Worm (Caenorhabditis elegans) whole organism, L3 larva: ENCODE data around the gene srx-93.

Experiments used
- ZK546.5 ChIP-seq: sonication (generic microtip); optimal IDR thresholded peaks from 2 replicates; lab custom pipeline; 2017; ENCODE audit warnings: missing biosample characterization, missing genetic modification characterization
- ama-1 ChIP-seq: fragments of 150-350 bp; optimal IDR thresholded peaks from 2 replicates; lab custom pipeline; 2018
- ceh-16 ChIP-seq: sonication (generic microtip); optimal IDR thresholded peaks from 2 replicates; lab custom pipeline; 2017; ENCODE audit warnings: missing biosample characterization, missing genetic modification characterization
- fkh-10 ChIP-seq: sonication (generic microtip); optimal IDR thresholded peaks from 2 replicates; lab custom pipeline; 2017; ENCODE audit warnings: missing biosample characterization, missing genetic modification reagents, missing genetic modification characterization
- lin-15B ChIP-seq: fragments of 150-350 bp; optimal IDR thresholded peaks from 2 replicates; lab custom pipeline; 2014; ENCODE audit warnings: missing biosample characterization, missing genetic modification characterization
- nfya-1 ChIP-seq: sonication (generic microtip); optimal IDR thresholded peaks from 2 replicates; lab custom pipeline; 2017; ENCODE audit warnings: missing genetic modification characterization, mild to moderate bottlenecking, missing compliant biosample characterization, antibody characterized with exemption, moderate library complexity; ENCODE audit not compliant: insufficient read depth
- nhr-12 ChIP-seq: fragments of 150-350 bp; optimal IDR thresholded peaks from 2 replicates; lab custom pipeline; 2014; ENCODE audit warnings: missing biosample characterization, missing genetic modification characterization
- nhr-28 ChIP-seq: fragments of 150-350 bp; optimal IDR thresholded peaks from 2 replicates; lab custom pipeline; 2014; ENCODE audit warnings: missing biosample characterization, missing genetic modification characterization
- nhr-77 ChIP-seq: fragments of 150-350 bp; optimal IDR thresholded peaks from 2 replicates; lab custom pipeline; 2014; ENCODE audit warnings: missing biosample characterization, missing genetic modification characterization
- snpc-4 ChIP-seq: fragments of 150-350 bp; optimal IDR thresholded peaks from 2 replicates; lab custom pipeline; 2014; ENCODE audit warnings: missing biosample characterization, missing genetic modification characterization
- tbx-2 ChIP-seq: sonication (generic microtip); optimal IDR thresholded peaks from 2 replicates; lab custom pipeline; 2016; ENCODE audit warnings: mild to moderate bottlenecking, missing genetic modification characterization, missing compliant biosample characterization

DNA sequence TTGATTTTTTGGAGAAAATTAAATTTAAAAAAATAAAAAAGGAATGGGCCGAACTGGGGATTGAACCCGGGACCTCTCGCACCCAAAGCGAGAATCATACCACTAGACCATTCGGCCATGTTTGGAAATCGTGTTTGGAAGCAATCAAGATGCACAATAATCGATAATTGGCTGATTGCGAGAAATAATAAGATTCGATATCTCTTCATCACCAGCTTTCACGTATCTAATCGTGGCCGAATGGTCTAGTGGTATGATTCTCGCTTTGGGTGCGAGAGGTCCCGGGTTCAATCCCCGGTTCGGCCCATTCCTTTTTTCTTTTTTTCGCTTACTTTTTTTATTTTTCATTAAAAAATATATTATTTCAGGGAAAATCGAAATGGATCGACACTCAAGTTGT lies 38.4 kb downstream of the srx-93 start:
- TF ChIP-seq fkh-10 (GFP tag; lab: Kevin White, UChicago) (no peak), nhr-12 (tag; lab: Kevin White, UChicago) (no peak), nhr-77 (tag; lab: Kevin White, UChicago) (no peak), ZK546.5 (tag; lab: Kevin White, UChicago) (no peak), nhr-28 (no peak), snpc-4 (tag; lab: Kevin White, UChicago) (no peak), lin-15B (no peak), tbx-2 (tag; lab: Kevin White, UChicago) (no peak), nfya-1 (tag; lab: Kevin White, UChicago) (peak; percentile 34), ceh-16 (tag; lab: Kevin White, UChicago) (no peak), ama-1 (lab: Kevin White, UChicago) (no peak)
